Worm (Caenorhabditis elegans): ENCODE results near the gene Y81B9A.2.

Y81B9A.2 gene

DNA sequence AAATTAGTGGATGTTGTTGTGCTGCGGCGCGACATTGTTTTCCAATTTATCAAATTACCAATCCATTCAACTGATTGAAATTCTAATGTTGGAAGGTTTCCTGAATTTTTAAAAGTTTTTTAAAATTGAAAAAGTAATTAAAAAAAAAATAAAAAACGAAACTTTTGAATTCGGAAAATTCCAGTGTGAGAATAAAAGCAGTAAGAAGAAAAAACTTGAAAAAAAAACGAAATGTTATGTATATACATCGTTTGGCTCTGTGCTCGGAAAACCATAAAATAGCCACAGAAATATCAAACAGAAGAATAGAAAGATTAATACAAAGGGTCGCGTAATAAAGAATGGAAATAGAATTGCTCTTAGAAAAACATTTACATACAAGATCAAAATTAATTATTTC is 48.1 kb downstream of the Y81B9A.2 start, which contains the start of gene vav-1:
vav-1 (minus strand) TSS at position 101 of the 400 bp plus-strand sequence.
- TF ChIP-seq unc-62 (GFP tag; optimal IDR thresholded peaks at IDR 0.05), result no peak

- no peak for TF ChIP-seq unc-62 (GFP tag; optimal IDR thresholded peaks at IDR 0.05)
Measured at ce11 chrX:9233805-9234204, 49.9 kb downstream of the Y81B9A.2 start.
